Worm (Caenorhabditis elegans): ENCODE measurements around the gene sqv-3.

The sqv-3 gene

ce11 chrIII:9822942-9823341 lies 42.8 kb upstream of the sqv-3 start, which contains the start of gene arl-5:
Gene arl-5, plus strand, starts transcription at chrIII:9823242.
- TF ChIP-seq aly-2 (tag; optimal IDR thresholded peaks at IDR 0.05) (no peak), elt-2 (tag; optimal IDR thresholded peaks at IDR 0.05) (no peak), R02D3.7 (tag; optimal IDR thresholded peaks at IDR 0.05) (no peak), lsy-12 (tag; optimal IDR thresholded peaks at IDR 0.05) (no peak), nfya-1 (tag; optimal IDR thresholded peaks at IDR 0.05; ENCODE audit: insufficient read depth) (no peak), daf-12 (tag; optimal IDR thresholded peaks at IDR 0.05) (no peak), egl-5 (tag; optimal IDR thresholded peaks at IDR 0.05) (no peak), mdl-1 (tag; optimal IDR thresholded peaks at IDR 0.05) (no peak), pqm-1 (tag; optimal IDR thresholded peaks at IDR 0.05) (no peak), sea-2 (GFP tag; optimal IDR thresholded peaks at IDR 0.05) (no peak), mml-1 (tag; optimal IDR thresholded peaks at IDR 0.05) (no peak), egl-27 (tag; optimal IDR thresholded peaks at IDR 0.05) (no peak), ztf-4 (tag; optimal IDR thresholded peaks at IDR 0.05) (no peak), nhr-23 (tag; optimal IDR thresholded peaks at IDR 0.05) (no peak)

- TF ChIP-seq fkh-10 (GFP tag; optimal IDR thresholded peaks at IDR 0.05) (no peak), nhr-67 (tag; optimal IDR thresholded peaks at IDR 0.05) (no peak), nhr-23 (tag; optimal IDR thresholded peaks at IDR 0.05) (peak; percentile 68), mml-1 (tag; optimal IDR thresholded peaks at IDR 0.05) (peak; percentile 47), jun-1 (tag; optimal IDR thresholded peaks at IDR 0.05) (no peak), nhr-76 (tag; optimal IDR thresholded peaks at IDR 0.05) (no peak), ama-1 (optimal IDR thresholded peaks at IDR 0.05) (peak; percentile 60), egl-5 (tag; optimal IDR thresholded peaks at IDR 0.05) (peak; percentile 78), zag-1 (tag; optimal IDR thresholded peaks at IDR 0.05) (no peak), elt-2 (tag; optimal IDR thresholded peaks at IDR 0.05) (peak; percentile 26), pha-4 (tag; optimal IDR thresholded peaks at IDR 0.05) (peak; percentile 48), aly-2 (tag; optimal IDR thresholded peaks at IDR 0.05) (no peak), snpc-4 (tag; optimal IDR thresholded peaks at IDR 0.05) (peak; percentile 20), nfya-1 (tag; optimal IDR thresholded peaks at IDR 0.05; ENCODE audit: insufficient read depth) (peak; percentile 74), elt-1 (tag; optimal IDR thresholded peaks at IDR 0.05) (peak; percentile 27), hmg-11 (tag; optimal IDR thresholded peaks at IDR 0.05) (peak; percentile 54), mdl-1 (tag; optimal IDR thresholded peaks at IDR 0.05) (peak; percentile 36), ceh-16 (tag; optimal IDR thresholded peaks at IDR 0.05) (no peak), nhr-43 (tag; optimal IDR thresholded peaks at IDR 0.05; ENCODE audit: poor library complexity, severe bottlenecking) (peak; percentile 14), daf-12 (tag; optimal IDR thresholded peaks at IDR 0.05) (no peak), ceh-82 (tag; optimal IDR thresholded peaks at IDR 0.05) (no peak), lin-15B (tag; optimal IDR thresholded peaks at IDR 0.05) (peak; percentile 56), R02D3.7 (tag; optimal IDR thresholded peaks at IDR 0.05) (no peak), egl-27 (tag; optimal IDR thresholded peaks at IDR 0.05) (no peak), nhr-25 (tag; optimal IDR thresholded peaks at IDR 0.05) (peak; percentile 79), ceh-28 (tag; optimal IDR thresholded peaks at IDR 0.05) (no peak), lin-39 (tag; optimal IDR thresholded peaks at IDR 0.05) (peak; percentile 75), nhr-11 (tag; optimal IDR thresholded peaks at IDR 0.05) (no peak), lsy-12 (tag; optimal IDR thresholded peaks at IDR 0.05) (peak; percentile 54)
Measured at ce11 chrIII:9818763-9819162, 38.6 kb upstream of the sqv-3 start, which contains the start of gene panl-3. Gene panl-3, plus strand, starts transcription at chrIII:9819056.

ce11 chrIII:9817894-9818293 lies 37.7 kb upstream of the sqv-3 start:
- no peak for TF ChIP-seq nhr-237 (tag; optimal IDR thresholded peaks at IDR 0.05)
- peak; percentile 5 for TF ChIP-seq ceh-28 (tag; optimal IDR thresholded peaks at IDR 0.05)

ce11 chrIII:9817087-9817612 lies 37.0 kb upstream of the sqv-3 start, which contains the start of gene cnx-1:
Gene cnx-1, minus strand, starts transcription at chrIII:9817137.
- TF ChIP-seq lin-15B (tag; optimal IDR thresholded peaks at IDR 0.05) (peak; percentile 16), ama-1 (optimal IDR thresholded peaks at IDR 0.05) (peak; percentile 41), sea-2 (GFP tag; optimal IDR thresholded peaks at IDR 0.05) (peak; percentile 8), nhr-237 (tag; optimal IDR thresholded peaks at IDR 0.05) (no peak), nhr-25 (tag; optimal IDR thresholded peaks at IDR 0.05) (peak; percentile 10), nhr-67 (tag; optimal IDR thresholded peaks at IDR 0.05) (no peak), pha-4 (tag; optimal IDR thresholded peaks at IDR 0.05) (peak; percentile 10), lin-39 (tag; optimal IDR thresholded peaks at IDR 0.05) (peak; percentile 66), hmg-11 (tag; optimal IDR thresholded peaks at IDR 0.05) (peak; percentile 72), nhr-28 (tag; optimal IDR thresholded peaks at IDR 0.05) (no peak), egl-27 (tag; optimal IDR thresholded peaks at IDR 0.05) (no peak), unc-39 (tag; optimal IDR thresholded peaks at IDR 0.05) (no peak), nhr-23 (tag; optimal IDR thresholded peaks at IDR 0.05) (peak; percentile 28), nfya-1 (tag; optimal IDR thresholded peaks at IDR 0.05; ENCODE audit: insufficient read depth) (peak; percentile 49), fkh-2 (tag; optimal IDR thresholded peaks at IDR 0.05) (no peak)

Data from whole organism, L3 larva.